Fruit fly (Drosophila melanogaster) S2 (cell line): ENCODE measurements around the gene Rlb1.

Experiments used
- CG8478 ChIP-seq: fragments of >200 bp; optimal IDR thresholded peaks from 2 replicates; lab custom pipeline; 2018
- CTCF ChIP-seq, 2 experiments: fragments of >200 bp; optimal IDR thresholded peaks; 2 replicates each; lab custom pipeline; 2018

dm6 chr3R:9543495-9544180, 30.5 kb downstream of the Rlb1 start:
- TF ChIP-seq CG8478 (lab: Kevin White, UChicago): no peak
- no peak for TF ChIP-seq CTCF (optimal IDR thresholded peaks at IDR 0.05; lab: Kevin White, UChicago)
